Fruit fly (Drosophila melanogaster) whole organism, embryonic: ENCODE data around the gene CG15160.

Source experiments
- Abd-B ChIP-seq: fragments of 200-800 bp; sonication (Bioruptor generic); optimal IDR thresholded peaks from 2 replicates; lab custom pipeline; 2018; ENCODE audit warnings: missing biosample characterization, mild to moderate bottlenecking, missing genetic modification characterization, moderate library complexity
- Atf-2 ChIP-seq: fragments of 200-800 bp; sonication (Bioruptor generic); optimal IDR thresholded peaks from 2 replicates; lab custom pipeline; 2016; ENCODE audit warnings: missing biosample characterization, missing genetic modification characterization
- BEAF-32 ChIP-seq: fragments of 200-800 bp; sonication (Bioruptor generic); optimal IDR thresholded peaks from 3 replicates; lab custom pipeline; 2017; ENCODE audit warnings: missing biosample characterization, missing genetic modification characterization, mild to moderate bottlenecking, moderate library complexity, missing genetic modification reagents
- Bteb2 ChIP-seq: fragments of 200-800 bp; sonication (Bioruptor generic); optimal IDR thresholded peaks from 2 replicates; lab custom pipeline; 2016; ENCODE audit warnings: missing biosample characterization, missing genetic modification characterization
- CG10979 ChIP-seq: fragments of 200-800 bp; sonication (Bioruptor generic); optimal IDR thresholded peaks from 2 replicates; lab custom pipeline; 2018; ENCODE audit warnings: missing biosample characterization, mild to moderate bottlenecking, missing genetic modification characterization, moderate library complexity
- CG12236 ChIP-seq: fragments of 200-800 bp; sonication (Bioruptor generic); optimal IDR thresholded peaks from 2 replicates; lab custom pipeline; 2016; ENCODE audit warnings: missing biosample characterization, missing genetic modification characterization
- CG13287 ChIP-seq: fragments of 200-800 bp; sonication (Bioruptor generic); IDR thresholded peaks from 2 replicates; pipeline ENCODE4 v1.3.6; 2022; ENCODE audit warnings: missing biosample characterization, missing genetic modification characterization; ENCODE audit not compliant: partially characterized antibody
- CG14441 ChIP-seq: fragments of 200-800 bp; sonication (Bioruptor generic); IDR thresholded peaks from 2 replicates; pipeline ENCODE4 v1.3.6; 2022; ENCODE audit warnings: missing biosample characterization, missing genetic modification characterization
- CG14710 ChIP-seq: fragments of 200-800 bp; sonication (Bioruptor generic); optimal IDR thresholded peaks from 3 replicates; lab custom pipeline; 2019; ENCODE audit warnings: missing biosample characterization, mild to moderate bottlenecking, missing genetic modification characterization, moderate library complexity
- CG1603 ChIP-seq: fragments of 200-800 bp; sonication (Bioruptor generic); optimal IDR thresholded peaks from 2 replicates; lab custom pipeline; 2019; ENCODE audit warnings: missing biosample characterization, mild to moderate bottlenecking, missing genetic modification characterization, moderate library complexity
- CG2199 ChIP-seq: fragments of 200-800 bp; sonication (Bioruptor generic); IDR thresholded peaks from 3 replicates; pipeline ENCODE4 v1.3.6; 2022; ENCODE audit warnings: missing biosample characterization, missing genetic modification characterization
- CG32772 ChIP-seq: fragments of 200-800 bp; sonication (Bioruptor generic); IDR thresholded peaks from 2 replicates; pipeline ENCODE4 v1.3.6; 2022; ENCODE audit warnings: missing biosample characterization, missing genetic modification characterization
- CG34422 ChIP-seq: fragments of 200-800 bp; sonication (Bioruptor generic); IDR thresholded peaks from 3 replicates; pipeline ENCODE4 v1.3.6; 2022; ENCODE audit warnings: missing biosample characterization, missing genetic modification characterization
- CG3995 ChIP-seq: fragments of 200-800 bp; sonication (Bioruptor generic); optimal IDR thresholded peaks from 3 replicates; lab custom pipeline; 2016; ENCODE audit warnings: missing biosample characterization, missing genetic modification characterization
- CG43689 ChIP-seq: fragments of 200-800 bp; sonication (Bioruptor generic); IDR thresholded peaks from 2 replicates; pipeline ENCODE4 v1.3.6; 2022; ENCODE audit warnings: missing biosample characterization, missing genetic modification characterization
- CG6765 ChIP-seq: fragments of 200-800 bp; sonication (Bioruptor generic); optimal IDR thresholded peaks from 3 replicates; lab custom pipeline; 2017; ENCODE audit warnings: missing biosample characterization, mild to moderate bottlenecking, missing genetic modification characterization
- CG6813 ChIP-seq: fragments of 200-800 bp; sonication (Bioruptor generic); optimal IDR thresholded peaks from 2 replicates; lab custom pipeline; 2017; ENCODE audit warnings: missing biosample characterization, missing genetic modification characterization, mild to moderate bottlenecking, moderate library complexity, missing genetic modification reagents
- CG9797 ChIP-seq: fragments of 200-800 bp; sonication (Bioruptor generic); optimal IDR thresholded peaks from 3 replicates; lab custom pipeline; 2018; ENCODE audit warnings: missing biosample characterization, mild to moderate bottlenecking, missing genetic modification characterization
- CHES-1-like ChIP-seq: fragments of 200-800 bp; sonication (Bioruptor generic); optimal IDR thresholded peaks from 2 replicates; lab custom pipeline; 2016; ENCODE audit warnings: missing biosample characterization, missing genetic modification characterization
- Camta ChIP-seq: fragments of 200-800 bp; sonication (Bioruptor generic); optimal IDR thresholded peaks from 2 replicates; lab custom pipeline; 2016; ENCODE audit warnings: missing biosample characterization, missing genetic modification characterization
- Chrac-16 ChIP-seq: fragments of 200-800 bp; sonication (Bioruptor generic); optimal IDR thresholded peaks from 3 replicates; lab custom pipeline; 2016; ENCODE audit warnings: missing biosample characterization, missing genetic modification characterization
- Dp ChIP-seq: fragments of 200-800 bp; sonication (Bioruptor generic); optimal IDR thresholded peaks from 2 replicates; lab custom pipeline; 2018; ENCODE audit warnings: missing biosample characterization, mild to moderate bottlenecking, missing genetic modification characterization, moderate library complexity
- E2f2 ChIP-seq: fragments of 200-800 bp; sonication (Bioruptor generic); IDR thresholded peaks from 2 replicates; pipeline ENCODE4 v1.3.6; 2022; ENCODE audit warnings: missing biosample characterization, missing genetic modification characterization
- Hand ChIP-seq: fragments of 200-800 bp; sonication (Bioruptor generic); optimal IDR thresholded peaks from 2 replicates; lab custom pipeline; 2017; ENCODE audit warnings: mild to moderate bottlenecking, missing biosample characterization, missing genetic modification reagents, missing genetic modification characterization
- Hr51 ChIP-seq, 2 experiments: fragments of 200-800 bp; sonication (Bioruptor generic); optimal IDR thresholded peaks; 2 replicates in 1 of 2; 3 replicates in 1 of 2; lab custom pipeline; 2016 to 2018; ENCODE audit warnings: missing biosample characterization in 2 of 2, missing genetic modification characterization in 2 of 2, mild to moderate bottlenecking in 1 of 2, moderate library complexity in 1 of 2
- Mad ChIP-seq: fragments of 200-800 bp; sonication (Bioruptor generic); optimal IDR thresholded peaks from 2 replicates; lab custom pipeline; 2016; ENCODE audit warnings: missing biosample characterization, missing genetic modification characterization
- Myb ChIP-seq: fragments of 200-800 bp; sonication (Bioruptor generic); optimal IDR thresholded peaks from 2 replicates; lab custom pipeline; 2016; ENCODE audit warnings: missing biosample characterization, missing genetic modification characterization
- NfI ChIP-seq: fragments of 200-800 bp; sonication (Bioruptor generic); optimal IDR thresholded peaks from 3 replicates; lab custom pipeline; 2018; ENCODE audit warnings: missing biosample characterization, mild to moderate bottlenecking, missing genetic modification characterization, moderate library complexity
- Oaz ChIP-seq: fragments of 200-800 bp; sonication (Bioruptor generic); IDR thresholded peaks from 2 replicates; pipeline ENCODE4 v1.3.6; 2022; ENCODE audit warnings: missing biosample characterization, missing genetic modification characterization
- Poxn ChIP-seq: fragments of 200-800 bp; sonication (Bioruptor generic); IDR thresholded peaks from 2 replicates; pipeline ENCODE4 v1.3.6; 2022; ENCODE audit warnings: missing biosample characterization, missing genetic modification characterization
- amos ChIP-seq: fragments of 200-800 bp; sonication (Bioruptor generic); IDR thresholded peaks from 2 replicates; pipeline ENCODE4 v1.3.6; 2022; ENCODE audit warnings: missing biosample characterization, missing genetic modification characterization; ENCODE audit not compliant: partially characterized antibody
- ara ChIP-seq: fragments of 200-800 bp; sonication (Bioruptor generic); IDR thresholded peaks from 2 replicates; pipeline ENCODE4 v1.3.6; 2022; ENCODE audit warnings: missing biosample characterization, missing genetic modification characterization
- cad ChIP-seq: fragments of >200 bp; optimal IDR thresholded peaks from 2 replicates; lab custom pipeline; 2017; ENCODE audit warnings: missing biosample characterization, missing genetic modification characterization
- dm ChIP-seq: fragments of 200-800 bp; sonication (Bioruptor generic); optimal IDR thresholded peaks from 3 replicates; lab custom pipeline; 2016; ENCODE audit warnings: missing biosample characterization, missing genetic modification characterization
- dysf ChIP-seq: fragments of 200-800 bp; sonication (Bioruptor generic); IDR thresholded peaks from 3 replicates; pipeline ENCODE4 v1.3.6; 2022; ENCODE audit warnings: missing biosample characterization, missing genetic modification characterization
- emc ChIP-seq: fragments of 200-800 bp; sonication (Bioruptor generic); optimal IDR thresholded peaks from 2 replicates; lab custom pipeline; 2016; ENCODE audit warnings: missing biosample characterization, missing genetic modification characterization
- exex ChIP-seq: fragments of 200-800 bp; sonication (Bioruptor generic); optimal IDR thresholded peaks from 4 replicates; lab custom pipeline; 2018; ENCODE audit warnings: missing biosample characterization, mild to moderate bottlenecking, missing genetic modification characterization, moderate library complexity
- ftz-f1 ChIP-seq: fragments of 200-800 bp; sonication (Bioruptor generic); optimal IDR thresholded peaks from 2 replicates; lab custom pipeline; 2016; ENCODE audit warnings: missing biosample characterization, missing genetic modification characterization
- gfzf ChIP-seq: fragments of 200-800 bp; sonication (Bioruptor generic); optimal IDR thresholded peaks from 2 replicates; lab custom pipeline; 2016; ENCODE audit warnings: missing biosample characterization, mild to moderate bottlenecking, missing genetic modification characterization, moderate library complexity
- inv ChIP-seq: fragments of 200-800 bp; sonication (Bioruptor generic); IDR thresholded peaks from 2 replicates; pipeline ENCODE4 v1.3.6; 2022; ENCODE audit warnings: missing biosample characterization, missing genetic modification characterization; ENCODE audit not compliant: partially characterized antibody
- nmo ChIP-seq: fragments of 200-800 bp; sonication (Bioruptor generic); optimal IDR thresholded peaks from 2 replicates; lab custom pipeline; 2018; ENCODE audit warnings: missing biosample characterization, mild to moderate bottlenecking, missing genetic modification characterization, moderate library complexity
- pb ChIP-seq: fragments of 200-800 bp; sonication (Bioruptor generic); optimal IDR thresholded peaks from 3 replicates; lab custom pipeline; 2016; ENCODE audit warnings: missing biosample characterization, missing genetic modification characterization
- peb ChIP-seq: fragments of 200-800 bp; sonication (Bioruptor generic); IDR thresholded peaks from 2 replicates; pipeline ENCODE4 v1.3.6; 2022; ENCODE audit warnings: missing biosample characterization, missing genetic modification characterization
- phol ChIP-seq: fragments of 200-800 bp; sonication (Bioruptor generic); optimal IDR thresholded peaks from 3 replicates; lab custom pipeline; 2018; ENCODE audit warnings: missing biosample characterization, mild to moderate bottlenecking, missing genetic modification characterization, moderate library complexity
- row ChIP-seq: fragments of 200-800 bp; sonication (Bioruptor generic); IDR thresholded peaks from 3 replicates; pipeline ENCODE4 v1.3.6; 2022; ENCODE audit warnings: missing biosample characterization, missing genetic modification characterization
- scrt ChIP-seq: fragments of 200-800 bp; sonication (Bioruptor generic); optimal IDR thresholded peaks from 2 replicates; lab custom pipeline; 2018; ENCODE audit warnings: missing biosample characterization, mild to moderate bottlenecking, missing genetic modification characterization, moderate library complexity
- sim ChIP-seq: fragments of 200-800 bp; sonication (Bioruptor generic); IDR thresholded peaks from 2 replicates; pipeline ENCODE4 v1.3.6; 2022; ENCODE audit warnings: missing biosample characterization, missing genetic modification characterization
- stc ChIP-seq: fragments of 200-800 bp; sonication (Bioruptor generic); IDR thresholded peaks from 2 replicates; pipeline ENCODE4 v1.3.6; 2022; ENCODE audit warnings: missing biosample characterization, missing genetic modification characterization
- stwl ChIP-seq: fragments of 200-800 bp; sonication (Bioruptor generic); optimal IDR thresholded peaks from 3 replicates; lab custom pipeline; 2018; ENCODE audit warnings: missing biosample characterization, mild to moderate bottlenecking, missing genetic modification characterization, moderate library complexity
- trem ChIP-seq: fragments of 200-800 bp; optimal IDR thresholded peaks from 3 replicates; lab custom pipeline; 2019; ENCODE audit warnings: missing biosample characterization, mild to moderate bottlenecking, missing genetic modification characterization, moderate library complexity
- zfh2 ChIP-seq: fragments of 200-800 bp; sonication (Bioruptor generic); optimal IDR thresholded peaks from 2 replicates; lab custom pipeline; 2016; ENCODE audit warnings: missing biosample characterization, missing genetic modification characterization

Gene CG15160

dm6 chr2L:18606642-18607041, 16.0 kb downstream of the CG15160 start, which contains the start of gene CG10333 (continued):
- TF ChIP-seq exex = peak; percentile 3
- TF ChIP-seq BEAF-32 = peak; percentile 49
- no peak for TF ChIP-seq inv (GFP tag; lab: Robert Waterston, UW)
- TF ChIP-seq CG2199 = no peak
- no peak for TF ChIP-seq Hr51 (GFP tag; optimal IDR thresholded peaks at IDR 0.05; lab: Kevin White, UChicago)
- no peak for TF ChIP-seq CG43689 (GFP tag; lab: Robert Waterston, UW)
- no peak for TF ChIP-seq cad (GFP tag; lab: Kevin White, UChicago)
- no peak for TF ChIP-seq CG12236 (GFP tag; lab: Kevin White, UChicago)
- 0 out of 2 replicates have a peak, but pooled peaks have one; percentile 19 for TF ChIP-seq amos (GFP tag; lab: Robert Waterston, UW)
- no peak for TF ChIP-seq Abd-B
- TF ChIP-seq peb (GFP tag; lab: Robert Waterston, UW) = no peak
- TF ChIP-seq phol (tag; lab: Kevin White, UChicago) = peak; percentile 5
- no peak for TF ChIP-seq Bteb2
- no peak for TF ChIP-seq Mad (GFP tag; lab: Kevin White, UChicago)
- no peak for TF ChIP-seq ftz-f1 (GFP tag; lab: Kevin White, UChicago)
- no peak for TF ChIP-seq emc
- no peak; the same call in 2 of the 3 replicates for TF ChIP-seq CG34422 (GFP tag; lab: Robert Waterston, UW)
- peak; percentile 53 for TF ChIP-seq trem (tag; lab: Kevin White, UChicago)
- TF ChIP-seq sim (GFP tag; lab: Robert Waterston, UW) = no peak
- no peak for TF ChIP-seq Chrac-16
- no peak for TF ChIP-seq CHES-1-like
- no peak for TF ChIP-seq Poxn (GFP tag; lab: Robert Waterston, UW)
- peak; percentile 46 for TF ChIP-seq CG9797 (GFP tag; lab: Kevin White, UChicago)
- peak; percentile 3 for TF ChIP-seq Myb (GFP tag; lab: Kevin White, UChicago)
- TF ChIP-seq CG10979 (tag; lab: Kevin White, UChicago) = no peak
- no peak for TF ChIP-seq Camta (GFP tag; lab: Kevin White, UChicago)
- TF ChIP-seq CG14441 (GFP tag; lab: Robert Waterston, UW) = no peak
- peak; percentile 33 for TF ChIP-seq CG1603

- TF ChIP-seq Myb (GFP tag; lab: Kevin White, UChicago) = peak; percentile 43
- no peak for TF ChIP-seq scrt (GFP tag; lab: Kevin White, UChicago)
- no peak for TF ChIP-seq CG32772 (GFP tag; lab: Robert Waterston, UW)
- TF ChIP-seq gfzf (GFP tag; lab: Kevin White, UChicago) = peak; percentile 83
- TF ChIP-seq Hand (GFP tag; lab: Kevin White, UChicago) = no peak
- TF ChIP-seq stc (GFP tag; lab: Robert Waterston, UW) = no peak
- TF ChIP-seq nmo = peak; percentile 15
- no peak for TF ChIP-seq Atf-2 (GFP tag; lab: Kevin White, UChicago)
- no peak for TF ChIP-seq amos (GFP tag; lab: Robert Waterston, UW)
- no peak for TF ChIP-seq dysf (GFP tag; lab: Robert Waterston, UW)
- TF ChIP-seq NfI (GFP tag; lab: Kevin White, UChicago) = no peak
- TF ChIP-seq zfh2 (GFP tag; lab: Kevin White, UChicago) = no peak
- TF ChIP-seq stwl (tag; lab: Kevin White, UChicago) = peak; percentile 75
- peak; percentile 52 for TF ChIP-seq CG9797 (GFP tag; lab: Kevin White, UChicago)
- no peak for TF ChIP-seq CG6765 (GFP tag; lab: Kevin White, UChicago)
- TF ChIP-seq CG6813 = no peak
- peak; percentile 13; the same call in 1 of the 3 replicates for TF ChIP-seq row
- no peak for TF ChIP-seq pb (GFP tag; lab: Kevin White, UChicago)
- TF ChIP-seq Dp (GFP tag; lab: Kevin White, UChicago) = peak; percentile 74
- peak; percentile 82 for TF ChIP-seq E2f2 (GFP tag; lab: Robert Waterston, UW)
- TF ChIP-seq Oaz (GFP tag; lab: Robert Waterston, UW) = no peak
- TF ChIP-seq CG3995 (GFP tag; lab: Kevin White, UChicago) = peak; percentile 60
- TF ChIP-seq ara (GFP tag; lab: Robert Waterston, UW) = no peak
- peak; percentile 40 for TF ChIP-seq dm (GFP tag; lab: Kevin White, UChicago)
- peak; percentile 23 for TF ChIP-seq CG14710 (tag; lab: Kevin White, UChicago)
- peak; percentile 49 for TF ChIP-seq CG13287 (GFP tag; lab: Robert Waterston, UW)
Observed at dm6 chr2L:18612106-18612505, 21.4 kb downstream of the CG15160 start, which contains the start of gene Atac2. Gene Atac2 (minus strand): TSS chr2L:18612249.
